Worm (Caenorhabditis elegans): ENCODE measurements around the gene Y50D4A.1.

Gene Y50D4A.1

ce11 chrV:1244021-1244708 is 36.5 kb downstream of the Y50D4A.1 start:
- TF ChIP-seq lin-15B (tag; optimal IDR thresholded peaks at IDR 0.05), result no peak
- no peak for TF ChIP-seq ama-1 (optimal IDR thresholded peaks at IDR 0.05)
- TF ChIP-seq nhr-67 (tag; optimal IDR thresholded peaks at IDR 0.05), result no peak
- TF ChIP-seq egl-5 (tag; optimal IDR thresholded peaks at IDR 0.05), result no peak
- TF ChIP-seq ceh-28 (tag; optimal IDR thresholded peaks at IDR 0.05), result no peak
- TF ChIP-seq elt-2 (tag; optimal IDR thresholded peaks at IDR 0.05), result no peak
- TF ChIP-seq nhr-25 (tag; optimal IDR thresholded peaks at IDR 0.05), result no peak
- TF ChIP-seq skn-1 (tag; optimal IDR thresholded peaks at IDR 0.05), result no peak
- no peak for TF ChIP-seq nhr-11 (tag; optimal IDR thresholded peaks at IDR 0.05)
- no peak for TF ChIP-seq R02D3.7 (tag; optimal IDR thresholded peaks at IDR 0.05)
- no peak for TF ChIP-seq ceh-16 (tag; optimal IDR thresholded peaks at IDR 0.05)
- TF ChIP-seq fos-1 (tag; optimal IDR thresholded peaks at IDR 0.05), result no peak
- no peak for TF ChIP-seq lin-39 (tag; optimal IDR thresholded peaks at IDR 0.05)
- no peak for TF ChIP-seq tbx-2 (tag; optimal IDR thresholded peaks at IDR 0.05)
- no peak for TF ChIP-seq egl-27 (tag; optimal IDR thresholded peaks at IDR 0.05)
- no peak for TF ChIP-seq nhr-76 (tag; optimal IDR thresholded peaks at IDR 0.05)

ce11 chrV:1252794-1253193 is 45.1 kb downstream of the Y50D4A.1 start:
- TF ChIP-seq unc-39 (tag; optimal IDR thresholded peaks at IDR 0.05) (no peak), pqm-1 (tag; optimal IDR thresholded peaks at IDR 0.05) (no peak), aly-2 (tag; optimal IDR thresholded peaks at IDR 0.05) (no peak), nfya-1 (tag; optimal IDR thresholded peaks at IDR 0.05; ENCODE audit: insufficient read depth) (no peak), lin-39 (tag; optimal IDR thresholded peaks at IDR 0.05) (no peak), skn-1 (tag; optimal IDR thresholded peaks at IDR 0.05) (no peak), nhr-76 (tag; optimal IDR thresholded peaks at IDR 0.05) (no peak), sea-2 (GFP tag; optimal IDR thresholded peaks at IDR 0.05) (no peak), nhr-237 (tag; optimal IDR thresholded peaks at IDR 0.05) (no peak), nhr-23 (tag; optimal IDR thresholded peaks at IDR 0.05) (no peak), ceh-16 (tag; optimal IDR thresholded peaks at IDR 0.05) (no peak), mdl-1 (tag; optimal IDR thresholded peaks at IDR 0.05) (no peak), lsy-12 (tag; optimal IDR thresholded peaks at IDR 0.05) (no peak)

DNA sequence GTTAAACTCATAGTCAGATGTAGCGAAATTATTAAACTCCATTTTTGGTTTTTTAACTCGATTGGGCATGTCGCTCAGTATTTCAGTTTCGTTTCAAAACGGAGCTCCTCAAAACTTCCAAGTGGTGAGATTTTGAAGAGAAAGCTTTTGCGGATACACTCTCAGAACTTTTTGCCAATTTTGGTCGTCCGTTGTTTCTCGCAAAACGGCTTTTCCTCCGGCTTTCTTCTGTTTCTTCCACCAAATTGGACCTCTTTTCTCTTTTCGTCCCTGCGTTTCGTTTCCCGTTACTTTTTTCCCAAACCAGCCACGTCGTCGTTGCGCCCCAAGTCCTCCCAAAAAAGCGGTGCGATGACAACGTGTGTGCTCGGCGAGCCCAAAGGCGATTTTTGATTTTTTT is 52.4 kb downstream of the Y50D4A.1 start, which contains the start of gene C39F7.1:
TSS of gene C39F7.1 (plus strand) at position 301 of the 400 bp plus-strand sequence.
- TF ChIP-seq ZK546.5 (tag; optimal IDR thresholded peaks at IDR 0.05) (no peak), pqm-1 (tag; optimal IDR thresholded peaks at IDR 0.05) (no peak), nhr-67 (tag; optimal IDR thresholded peaks at IDR 0.05) (no peak)

ce11 chrV:1262036-1262435 is 54.3 kb downstream of the Y50D4A.1 start:
- no peak for TF ChIP-seq egl-5 (tag; optimal IDR thresholded peaks at IDR 0.05)
- TF ChIP-seq ztf-11 (tag; optimal IDR thresholded peaks at IDR 0.05), result no peak
- TF ChIP-seq ama-1 (optimal IDR thresholded peaks at IDR 0.05), result peak; percentile 64
- TF ChIP-seq zag-1 (tag; optimal IDR thresholded peaks at IDR 0.05), result no peak
- no peak for TF ChIP-seq lsy-12 (tag; optimal IDR thresholded peaks at IDR 0.05)
- peak in 1 of 3 experiments; percentile 5 for TF ChIP-seq elt-3 (tag; optimal IDR thresholded peaks at IDR 0.05)
- TF ChIP-seq ceh-82 (tag; optimal IDR thresholded peaks at IDR 0.05), result peak; percentile 23
- TF ChIP-seq egl-27 (tag; optimal IDR thresholded peaks at IDR 0.05), result no peak
- TF ChIP-seq elt-2 (tag; optimal IDR thresholded peaks at IDR 0.05), result peak; percentile 21
- TF ChIP-seq sea-2 (GFP tag; optimal IDR thresholded peaks at IDR 0.05), result no peak

ce11 chrV:1263078-1263732 is 55.5 kb downstream of the Y50D4A.1 start:
- TF ChIP-seq fos-1 (tag; optimal IDR thresholded peaks at IDR 0.05) (no peak), unc-62 (GFP tag; optimal IDR thresholded peaks at IDR 0.05) (no peak), ceh-9 (tag; optimal IDR thresholded peaks at IDR 0.05) (no peak), skn-1 (tag; optimal IDR thresholded peaks at IDR 0.05) (no peak), eor-1 (tag; optimal IDR thresholded peaks at IDR 0.05) (no peak)
